Worm (Caenorhabditis elegans): ENCODE measurements around the gene F54C8.7.
"Not testable (repeated sequence)": the region's sequence is repeated elsewhere in the genome, so short reads cannot be mapped to it uniquely, and the experiment has no call there.

- not testable (repeated sequence) for TF ChIP-seq pat-9 (tag; optimal IDR thresholded peaks at IDR 0.05); dmd-4 (tag; optimal IDR thresholded peaks at IDR 0.05; ENCODE audit: borderline replicate concordance); hlh-8 (tag; optimal IDR thresholded peaks at IDR 0.05); unc-86 (tag; optimal IDR thresholded peaks at IDR 0.05); syd-9 (tag; optimal IDR thresholded peaks at IDR 0.05); elt-2 (tag; optimal IDR thresholded peaks at IDR 0.05); madf-2 (tag; optimal IDR thresholded peaks at IDR 0.05); ceh-24 (tag; optimal IDR thresholded peaks at IDR 0.05); ama-1 (optimal IDR thresholded peaks at IDR 0.05); unc-3 (GFP tag; conservative IDR thresholded peaks at IDR 0.05); unc-3 (tag; optimal IDR thresholded peaks at IDR 0.05); nhr-11 (tag; optimal IDR thresholded peaks at IDR 0.05)
Measured at ce11 chrIII:9408304-9408703, 45.6 kb downstream of the F54C8.7 start.
